Fruit fly (Drosophila melanogaster): ENCODE measurements around the gene Frq2.

Gene Frq2

dm6 chrX:18177312-18177711 is at the start of gene Frq2:
Gene Frq2 (plus strand): TSS chrX:18177612.
- TF ChIP-seq CG7368 (GFP tag; optimal IDR thresholded peaks at IDR 0.05) (no peak), Hr4 (GFP tag; optimal IDR thresholded peaks at IDR 0.05) (no peak), CG6854 (GFP tag; optimal IDR thresholded peaks at IDR 0.05) (no peak), achi (GFP tag; optimal IDR thresholded peaks at IDR 0.05) (no peak), CG6276 (GFP tag; optimal IDR thresholded peaks at IDR 0.05) (no peak), Eip75B (GFP tag; optimal IDR thresholded peaks at IDR 0.05) (no peak), Eip78C (GFP tag) (no peak), CG8632 (GFP tag; optimal IDR thresholded peaks at IDR 0.05) (no peak), net (GFP tag; optimal IDR thresholded peaks at IDR 0.05) (no peak), CG10669 (GFP tag; optimal IDR thresholded peaks at IDR 0.05) (no peak), ss (GFP tag; optimal IDR thresholded peaks at IDR 0.05) (no peak)

- TF ChIP-seq Ets21C (GFP tag; optimal IDR thresholded peaks at IDR 0.05) (no peak), CG6854 (GFP tag; optimal IDR thresholded peaks at IDR 0.05) (no peak), CG11762 (GFP tag; optimal IDR thresholded peaks at IDR 0.05; ENCODE audit: insufficient read depth) (no peak), ss (GFP tag; optimal IDR thresholded peaks at IDR 0.05) (no peak), Gug (GFP tag; IDR thresholded peaks at IDR 0.05) (no peak), CG6808 (GFP tag; optimal IDR thresholded peaks at IDR 0.05) (no peak), cyc (GFP tag; optimal IDR thresholded peaks at IDR 0.05) (no peak), salr (GFP tag; optimal IDR thresholded peaks at IDR 0.05) (no peak), achi (GFP tag; optimal IDR thresholded peaks at IDR 0.05) (no peak), Sox102F (GFP tag; optimal IDR thresholded peaks at IDR 0.05) (no peak), dsx (GFP tag; optimal IDR thresholded peaks at IDR 0.05; ENCODE audit: poor library complexity, severe bottlenecking) (no peak), CG6792 (GFP tag; optimal IDR thresholded peaks at IDR 0.05) (no peak), CG8319 (GFP tag; optimal IDR thresholded peaks at IDR 0.05) (no peak), pdm3 (GFP tag; optimal IDR thresholded peaks at IDR 0.05) (no peak), CG6276 (GFP tag; optimal IDR thresholded peaks at IDR 0.05) (no peak), CG1621 (tag; optimal IDR thresholded peaks at IDR 0.05) (no peak), CG8632 (GFP tag; optimal IDR thresholded peaks at IDR 0.05) (no peak)
These were observed 48.1 kb upstream of the Frq2 start for dm6 chrX:18129297-18129696.

dm6 chrX:18130168-18130567 is 47.2 kb upstream of the Frq2 start, which contains the start of gene CG43133:
Gene CG43133 (minus strand): TSS chrX:18130178.
- TF ChIP-seq svp (GFP tag) (peak; percentile 88), Eip78C (GFP tag) (peak; percentile 54), CG16779 (tag; optimal IDR thresholded peaks at IDR 0.05) (no peak)

dm6 chrX:18136059-18136458 is 41.4 kb upstream of the Frq2 start:
- TF ChIP-seq Gug (GFP tag; IDR thresholded peaks at IDR 0.05) (peak; percentile 32; the same call in 1 of the 2 replicates), CG6808 (GFP tag; optimal IDR thresholded peaks at IDR 0.05) (no peak), dac (GFP tag; optimal IDR thresholded peaks at IDR 0.05) (no peak), CG10669 (GFP tag; optimal IDR thresholded peaks at IDR 0.05) (no peak), CG9139 (GFP tag; optimal IDR thresholded peaks at IDR 0.05) (no peak), CG6792 (GFP tag; optimal IDR thresholded peaks at IDR 0.05) (peak; percentile 26), vri (GFP tag; optimal IDR thresholded peaks at IDR 0.05) (no peak), Ets21C (GFP tag; optimal IDR thresholded peaks at IDR 0.05) (no peak), OdsH (GFP tag; optimal IDR thresholded peaks at IDR 0.05) (peak; percentile 43), CG3919 (GFP tag; optimal IDR thresholded peaks at IDR 0.05) (no peak), eg (GFP tag; IDR thresholded peaks at IDR 0.05) (peak; percentile 63; the same call in 2 of the 3 replicates), CG16779 (tag; optimal IDR thresholded peaks at IDR 0.05) (no peak), CG11902 (GFP tag; optimal IDR thresholded peaks at IDR 0.05) (peak; percentile 25), CG31627 (GFP tag; optimal IDR thresholded peaks at IDR 0.05) (peak; percentile 62), ss (GFP tag; optimal IDR thresholded peaks at IDR 0.05) (no peak), CG11762 (GFP tag; optimal IDR thresholded peaks at IDR 0.05; ENCODE audit: insufficient read depth) (no peak), Hr39 (GFP tag; optimal IDR thresholded peaks at IDR 0.05) (peak; percentile 61), CG1621 (tag; optimal IDR thresholded peaks at IDR 0.05) (no peak), Eip93F (GFP tag; optimal IDR thresholded peaks at IDR 0.05) (no peak), CG3032 (tag; optimal IDR thresholded peaks at IDR 0.05) (no peak), lz (GFP tag; optimal IDR thresholded peaks at IDR 0.05) (peak; percentile 37), CG6854 (GFP tag; optimal IDR thresholded peaks at IDR 0.05) (no peak), Smox (GFP tag; optimal IDR thresholded peaks at IDR 0.05) (peak; percentile 15), cyc (GFP tag; optimal IDR thresholded peaks at IDR 0.05) (peak; percentile 46), acj6 (GFP tag; optimal IDR thresholded peaks at IDR 0.05) (peak; percentile 25), CG8319 (GFP tag; optimal IDR thresholded peaks at IDR 0.05) (peak; percentile 5), spab (GFP tag; optimal IDR thresholded peaks at IDR 0.05) (no peak), CG8632 (GFP tag; optimal IDR thresholded peaks at IDR 0.05) (no peak), CG7368 (GFP tag; optimal IDR thresholded peaks at IDR 0.05) (no peak), Hr38 (GFP tag; optimal IDR thresholded peaks at IDR 0.05) (no peak), CG4318 (GFP tag; optimal IDR thresholded peaks at IDR 0.05) (no peak), CG6163 (GFP tag; IDR thresholded peaks at IDR 0.05) (no peak), CG32006 (GFP tag; optimal IDR thresholded peaks at IDR 0.05) (peak; percentile 67)
